Worm (Caenorhabditis elegans): ENCODE data around the gene D1054.9.

The D1054.9 gene

DNA sequence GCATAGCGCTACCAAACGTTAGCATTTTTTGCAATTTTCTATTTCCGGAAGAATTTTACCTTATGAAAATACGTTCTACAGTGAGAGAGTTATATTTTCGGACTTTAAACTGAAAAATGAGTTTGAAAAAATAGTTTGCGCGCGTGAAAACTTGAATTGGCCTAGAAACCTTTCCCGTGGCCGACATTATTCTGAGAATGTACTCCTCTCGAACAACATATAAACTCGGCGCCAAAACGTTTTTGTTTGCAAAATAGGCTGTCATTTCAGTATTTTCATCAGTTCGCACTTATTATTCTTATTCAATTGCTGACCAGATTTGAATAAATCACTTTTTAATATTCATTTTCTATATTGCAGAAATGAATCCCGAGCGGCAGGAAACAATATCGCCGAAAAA, 54.1 kb downstream of the D1054.9 start, which contains the start of the genes mre-11 and wdr-5.3 (continued):
- TF ChIP-seq ztf-22 (GFP tag; optimal IDR thresholded peaks at IDR 0.05) (no peak), B0019.2 (GFP tag; conservative IDR thresholded peaks at IDR 0.05) (no peak), F49E8.2 (tag; optimal IDR thresholded peaks at IDR 0.05; ENCODE audit: insufficient read depth) (peak; percentile 17), dpff-1 (tag; optimal IDR thresholded peaks at IDR 0.05) (no peak), attf-5 (GFP tag; optimal IDR thresholded peaks at IDR 0.05) (peak; percentile 3), attf-3 (GFP tag; conservative IDR thresholded peaks at IDR 0.05) (no peak), egl-18 (GFP tag; IDR thresholded peaks at IDR 0.05) (no peak), die-1 (tag; optimal IDR thresholded peaks at IDR 0.05) (no peak), F55B11.4 (tag; optimal IDR thresholded peaks at IDR 0.05; ENCODE audit: borderline replicate concordance, insufficient read depth) (no peak), rcor-1 (GFP tag; IDR thresholded peaks at IDR 0.05) (peak; percentile 22; the same call in 1 of the 2 replicates), hmg-20 (GFP tag; IDR thresholded peaks at IDR 0.05) (no peak), ccch-3 (GFP tag; optimal IDR thresholded peaks at IDR 0.05) (no peak), bed-2 (GFP tag; IDR thresholded peaks at IDR 0.05) (no peak), egrh-3 (GFP tag; IDR thresholded peaks at IDR 0.05) (no peak), let-526 (GFP tag; IDR thresholded peaks at IDR 0.05) (no peak), K12H6.12 (tag; optimal IDR thresholded peaks at IDR 0.05) (no peak), nhr-179 (tag; optimal IDR thresholded peaks at IDR 0.05) (no peak), F52B5.7 (tag; optimal IDR thresholded peaks at IDR 0.05) (no peak), ztf-18 (tag; optimal IDR thresholded peaks at IDR 0.05) (no peak), efl-1 (GFP tag; optimal IDR thresholded peaks at IDR 0.05) (peak; percentile 85), unc-62 (GFP tag; optimal IDR thresholded peaks at IDR 0.05) (no peak), lsy-27 (tag; optimal IDR thresholded peaks at IDR 0.05; ENCODE audit: borderline replicate concordance, insufficient read depth) (no peak), snpc-1.1 (tag; optimal IDR thresholded peaks at IDR 0.05; ENCODE audit: insufficient read depth) (no peak), attf-6 (GFP tag; IDR thresholded peaks at IDR 0.05) (no peak), unc-130 (GFP tag; optimal IDR thresholded peaks at IDR 0.05) (peak; percentile 81), tlf-1 (GFP tag; optimal IDR thresholded peaks at IDR 0.05) (peak; percentile 14), gei-17 (GFP tag; optimal IDR thresholded peaks at IDR 0.05) (no peak), pha-4 (tag; optimal IDR thresholded peaks at IDR 0.05) (no peak), snpc-1.3 (tag; optimal IDR thresholded peaks at IDR 0.05; ENCODE audit: insufficient read depth) (peak; percentile 14), Y67H2A.10 (GFP tag; conservative IDR thresholded peaks at IDR 0.05) (no peak), nfya-2 (GFP tag; IDR thresholded peaks at IDR 0.05) (no peak), ztf-25 (GFP tag; IDR thresholded peaks at IDR 0.05) (no peak), C06A6.2 (GFP tag; conservative IDR thresholded peaks at IDR 0.05) (no peak), lin-26 (GFP tag; IDR thresholded peaks at IDR 0.05) (no peak), dox-1 (GFP tag; IDR thresholded peaks at IDR 0.05) (peak; percentile 69; the same call in 1 of the 2 replicates), madf-8 (GFP tag; conservative IDR thresholded peaks at IDR 0.05) (peak; percentile 65), lag-1 (GFP tag; IDR thresholded peaks at IDR 0.05) (no peak), F23B12.7 (tag; optimal IDR thresholded peaks at IDR 0.05; ENCODE audit: insufficient read depth) (no peak), hlh-12 (tag; optimal IDR thresholded peaks at IDR 0.05) (no peak), madf-3 (GFP tag; IDR thresholded peaks at IDR 0.05) (no peak), lin-35 (GFP tag; optimal IDR thresholded peaks at IDR 0.05) (no peak), snpc-3.4 (tag; optimal IDR thresholded peaks at IDR 0.05) (no peak)

Measured in whole organism, young adult.